Worm (Caenorhabditis elegans) whole organism, L4 larva: ENCODE measurements around the gene F38A5.6.

ENCODE experiments used
- D1046.2 ChIP-seq: fragments of 200-800 bp; sonication (Bioruptor generic); IDR thresholded peaks from 2 replicates; pipeline ENCODE4 v1.3.6; 2022; ENCODE audit warnings: missing genetic modification characterization, missing compliant biosample characterization
- F37D6.2 ChIP-seq: sonication (generic microtip); optimal IDR thresholded peaks from 2 replicates; lab custom pipeline; 2016; ENCODE audit warnings: mild to moderate bottlenecking, missing genetic modification characterization, missing compliant biosample characterization
- F49E8.2 ChIP-seq: sonication (generic microtip); optimal IDR thresholded peaks from 2 replicates; lab custom pipeline; 2016; ENCODE audit warnings: missing compliant biosample characterization, mild to moderate bottlenecking, missing genetic modification characterization, borderline replicate concordance
- Y5F2A.4 ChIP-seq: fragments of 200-800 bp; sonication (Bioruptor generic); optimal IDR thresholded peaks from 2 replicates; lab custom pipeline; 2018; ENCODE audit warnings: mild to moderate bottlenecking, missing genetic modification characterization, missing compliant biosample characterization
- ZK337.2 ChIP-seq: fragments of 200-800 bp; sonication (Bioruptor generic); IDR thresholded peaks from 2 replicates; pipeline ENCODE4 v1.3.6; 2022; ENCODE audit warnings: missing genetic modification reagents, missing genetic modification characterization, missing compliant biosample characterization
- aly-2 ChIP-seq: sonication (generic microtip); optimal IDR thresholded peaks from 2 replicates; lab custom pipeline; 2018; ENCODE audit warnings: missing biosample characterization, missing genetic modification characterization
- cey-2 ChIP-seq: sonication (generic microtip); optimal IDR thresholded peaks from 3 replicates; lab custom pipeline; 2017; ENCODE audit warnings: missing genetic modification characterization, mild to moderate bottlenecking, missing compliant biosample characterization, antibody characterized with exemption, borderline replicate concordance; ENCODE audit not compliant: insufficient read depth
- daf-16 ChIP-seq, 3 experiments: sonication (generic microtip); optimal IDR thresholded peaks; 2 replicates each; lab custom pipeline; 2016 to 2017; ENCODE audit warnings: missing genetic modification characterization in 3 of 3, missing genetic modification reagents in 3 of 3, mild to moderate bottlenecking in 2 of 3, missing compliant biosample characterization in 2 of 3, missing biosample characterization in 1 of 3, moderate library complexity in 1 of 3
- dmd-6 ChIP-seq: fragments of 200-800 bp; sonication (Bioruptor generic); IDR thresholded peaks from 2 replicates; pipeline ENCODE4 v1.3.6; 2022; ENCODE audit warnings: missing genetic modification reagents, missing genetic modification characterization, missing compliant biosample characterization
- dmd-9 ChIP-seq: fragments of 200-800 bp; sonication (Bioruptor generic); IDR thresholded peaks from 2 replicates; pipeline ENCODE4 v1.3.6; 2022; ENCODE audit warnings: missing genetic modification reagents, missing genetic modification characterization, missing compliant biosample characterization
- dpl-1 ChIP-seq: fragments of 150-350 bp; optimal IDR thresholded peaks from 2 replicates; lab custom pipeline; 2014; ENCODE audit warnings: missing biosample characterization, missing genetic modification reagents, missing genetic modification characterization
- dve-1 ChIP-seq: sonication (generic microtip); optimal IDR thresholded peaks from 2 replicates; lab custom pipeline; 2017; ENCODE audit warnings: antibody characterized with exemption, mild to moderate bottlenecking, missing genetic modification characterization, missing compliant biosample characterization; ENCODE audit not compliant: insufficient read depth
- hlh-11 ChIP-seq: fragments of 200-800 bp; sonication (Bioruptor generic); optimal IDR thresholded peaks from 2 replicates; lab custom pipeline; 2018; ENCODE audit warnings: mild to moderate bottlenecking, missing genetic modification characterization, missing compliant biosample characterization
- hlh-30 ChIP-seq: sonication (generic microtip); optimal IDR thresholded peaks from 2 replicates; lab custom pipeline; 2017; ENCODE audit warnings: antibody characterized with exemption, mild to moderate bottlenecking, missing genetic modification characterization, missing compliant biosample characterization; ENCODE audit not compliant: insufficient read depth
- hmg-1.1 ChIP-seq: fragments of 200-800 bp; sonication (Bioruptor generic); IDR thresholded peaks from 2 replicates; pipeline ENCODE4 v1.3.6; 2022; ENCODE audit warnings: missing genetic modification reagents, missing genetic modification characterization, missing compliant biosample characterization
- jun-1 ChIP-seq: fragments of 150-350 bp; optimal IDR thresholded peaks from 2 replicates; lab custom pipeline; 2014; ENCODE audit warnings: missing biosample characterization, missing genetic modification reagents, missing genetic modification characterization
- lin-38 ChIP-seq: fragments of 200-800 bp; sonication (Bioruptor generic); IDR thresholded peaks from 2 replicates; pipeline ENCODE4 v1.3.6; 2022; ENCODE audit warnings: missing genetic modification reagents, missing genetic modification characterization, missing compliant biosample characterization
- lin-39 ChIP-seq: fragments of 150-350 bp; optimal IDR thresholded peaks from 2 replicates; lab custom pipeline; 2014; ENCODE audit warnings: missing biosample characterization, missing genetic modification reagents, missing genetic modification characterization
- lsy-2 ChIP-seq, 2 experiments: fragments of 150-350 bp in 1 of 2; sonication (generic microtip) in 1 of 2; optimal IDR thresholded peaks; 2 replicates each; lab custom pipeline; 2014 to 2017; ENCODE audit warnings: missing biosample characterization in 2 of 2, missing genetic modification characterization in 2 of 2
- madf-5 ChIP-seq, 2 experiments: fragments of 200-800 bp; sonication (Bioruptor generic); IDR thresholded peaks; 2 replicates each; pipeline ENCODE4 v1.3.6; 2022; ENCODE audit warnings: missing compliant biosample characterization in 2 of 2, missing genetic modification characterization in 2 of 2
- mdt-29 ChIP-seq: fragments of 200-800 bp; sonication (Bioruptor generic); IDR thresholded peaks from 2 replicates; pipeline ENCODE4 v1.3.6; 2022; ENCODE audit warnings: missing genetic modification reagents, missing genetic modification characterization, missing compliant biosample characterization
- mep-1 ChIP-seq: fragments of 150-350 bp; sonication (generic microtip); optimal IDR thresholded peaks from 3 replicates; lab custom pipeline; 2014; ENCODE audit warnings: missing biosample characterization, missing genetic modification characterization
- mxl-2 ChIP-seq: fragments of 200-800 bp; sonication (Bioruptor generic); conservative IDR thresholded peaks from 2 replicates; pipeline ENCODE4 v1.3.6; 2022; ENCODE audit warnings: missing genetic modification reagents, missing genetic modification characterization, missing compliant biosample characterization
- nhr-11 ChIP-seq: fragments of 150-350 bp; optimal IDR thresholded peaks from 2 replicates; lab custom pipeline; 2014; ENCODE audit warnings: missing biosample characterization, missing genetic modification characterization
- nhr-237 ChIP-seq: sonication (generic microtip); optimal IDR thresholded peaks from 2 replicates; lab custom pipeline; 2017; ENCODE audit warnings: missing biosample characterization, missing genetic modification characterization
- nhr-28 ChIP-seq: fragments of 150-350 bp; optimal IDR thresholded peaks from 2 replicates; lab custom pipeline; 2014; ENCODE audit warnings: missing biosample characterization, missing genetic modification characterization
- nhr-42 ChIP-seq: fragments of 200-800 bp; sonication (Bioruptor generic); IDR thresholded peaks from 2 replicates; pipeline ENCODE4 v1.3.6; 2022; ENCODE audit warnings: missing genetic modification characterization, missing compliant biosample characterization
- nhr-48 ChIP-seq: sonication (generic microtip); optimal IDR thresholded peaks from 2 replicates; lab custom pipeline; 2016; ENCODE audit warnings: mild to moderate bottlenecking, missing genetic modification characterization, missing compliant biosample characterization
- nhr-6 ChIP-seq: fragments of 150-350 bp; optimal IDR thresholded peaks from 2 replicates; lab custom pipeline; 2014; ENCODE audit warnings: missing biosample characterization, missing genetic modification characterization
- pha-4 ChIP-seq, 2 experiments: fragments of 150-350 bp in 1 of 2; fragments of 200-800 bp in 1 of 2; sonication (Bioruptor generic) in 1 of 2; IDR thresholded peaks in 1 of 2; optimal IDR thresholded peaks in 1 of 2; 2 replicates each; pipeline versions ENCODE4 v1.3.6 to Lab custom; 2014 to 2022; ENCODE audit warnings: missing genetic modification characterization in 2 of 2, missing genetic modification reagents in 2 of 2, missing biosample characterization in 1 of 2, missing compliant biosample characterization in 1 of 2
- set-16 ChIP-seq: fragments of 200-800 bp; sonication (Bioruptor generic); IDR thresholded peaks from 2 replicates; pipeline ENCODE4 v1.3.6; 2022; ENCODE audit warnings: missing genetic modification reagents, missing genetic modification characterization, missing compliant biosample characterization
- skn-1 ChIP-seq: fragments of 150-350 bp; optimal IDR thresholded peaks from 2 replicates; lab custom pipeline; 2014; ENCODE audit warnings: missing biosample characterization, missing genetic modification characterization
- snpc-1.2 ChIP-seq: fragments of 200-800 bp; sonication (Bioruptor generic); IDR thresholded peaks from 2 replicates; pipeline ENCODE4 v1.3.6; 2022; ENCODE audit warnings: missing genetic modification reagents, missing genetic modification characterization, missing compliant biosample characterization
- spr-1 ChIP-seq: sonication (generic microtip); optimal IDR thresholded peaks from 2 replicates; lab custom pipeline; 2016; ENCODE audit warnings: mild to moderate bottlenecking, missing genetic modification characterization, missing compliant biosample characterization
- spr-3 ChIP-seq: fragments of 200-800 bp; sonication (Bioruptor generic); optimal IDR thresholded peaks from 2 replicates; lab custom pipeline; 2018; ENCODE audit warnings: mild to moderate bottlenecking, missing genetic modification characterization, missing compliant biosample characterization
- unc-62 ChIP-seq, 3 experiments: fragments of 150-350 bp in 1 of 3; sonication (generic microtip); optimal IDR thresholded peaks in 2 of 3; peaks in 1 of 3; 1 replicate in 1 of 3; 2 replicates in 2 of 3; lab custom pipeline; 2014 to 2017; ENCODE audit warnings: missing biosample characterization in 3 of 3, missing genetic modification characterization in 3 of 3, missing genetic modification reagents in 3 of 3, missing genotype in 1 of 3

Gene F38A5.6

DNA sequence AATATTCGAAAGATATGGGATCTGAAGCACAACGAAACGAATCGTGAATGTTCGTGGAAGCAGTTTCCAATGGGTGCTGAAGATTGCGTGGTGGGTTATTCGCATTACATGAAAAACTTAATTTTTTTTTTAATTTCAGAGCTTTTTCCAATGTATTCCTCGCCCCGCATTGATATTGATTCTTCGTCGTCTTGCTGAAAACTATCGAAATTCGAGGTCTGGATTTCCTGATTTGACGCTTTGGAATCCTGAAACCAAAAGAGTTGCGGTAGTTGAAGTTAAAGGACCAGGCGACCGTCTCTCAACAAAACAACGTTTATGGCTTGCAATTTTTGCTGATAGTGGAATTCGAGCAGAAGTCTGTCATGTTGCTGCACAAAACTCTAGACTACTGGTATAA lies 45.2 kb downstream of the F38A5.6 start:
- TF ChIP-seq cey-2 (tag; lab: Kevin White, UChicago) (no peak), lsy-2 (tag; optimal IDR thresholded peaks at IDR 0.05; lab: Kevin White, UChicago) (no peak), spr-1 (tag; lab: Kevin White, UChicago) (no peak), jun-1 (tag; lab: Kevin White, UChicago) (no peak), nhr-42 (GFP tag; lab: Robert Waterston, UW) (0 out of 2 replicates have a peak, but pooled peaks have one; percentile 15), dve-1 (peak; percentile 1), nhr-48 (no peak), daf-16 (GFP tag; optimal IDR thresholded peaks at IDR 0.05; lab: Kevin White, UChicago) (no peak), daf-16 (tag; optimal IDR thresholded peaks at IDR 0.05; lab: Kevin White, UChicago) (peak; percentile 79), mdt-29 (0 out of 2 replicates have a peak, but pooled peaks have one; percentile 18), nhr-237 (tag; lab: Kevin White, UChicago) (no peak), hlh-11 (peak; percentile 11)

DNA sequence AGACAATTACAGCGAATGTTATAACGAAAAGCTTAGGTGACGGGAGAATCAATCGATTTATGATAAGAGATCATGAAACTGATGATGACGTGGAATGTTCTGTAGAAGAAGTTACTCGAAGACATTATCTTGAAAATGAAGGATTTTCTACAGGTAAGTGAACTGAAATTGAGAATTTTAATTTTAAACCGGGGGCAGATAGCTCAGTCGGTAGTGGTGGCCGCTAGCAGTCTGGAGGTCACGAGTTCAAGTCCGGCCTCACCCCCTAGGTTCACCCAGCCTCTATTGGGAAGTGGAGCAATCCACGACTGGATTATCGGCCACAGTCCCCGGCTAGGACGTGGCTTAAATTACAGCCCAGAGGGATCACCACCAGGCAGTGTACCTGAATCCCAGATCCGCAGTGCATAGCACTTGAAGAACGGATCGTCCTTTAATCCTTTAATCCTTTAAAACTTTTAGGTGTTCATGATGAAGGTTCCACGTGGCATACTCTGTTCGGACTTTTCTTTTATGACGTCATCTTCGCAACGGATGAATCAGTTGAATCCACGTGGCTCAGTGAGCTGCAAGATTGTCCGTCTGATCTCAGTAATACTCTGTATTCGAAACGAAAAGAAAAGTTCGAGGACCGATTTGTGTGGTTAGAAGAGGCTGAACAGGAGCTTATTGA lies 45.7 kb downstream of the F38A5.6 start:
- peak; percentile 11; the same call in 1 of the 2 replicates for TF ChIP-seq set-16 (GFP tag; lab: Robert Waterston, UW)
- peak; percentile 59; the same call in 1 of the 2 replicates for TF ChIP-seq snpc-1.2 (GFP tag; lab: Robert Waterston, UW)

DNA sequence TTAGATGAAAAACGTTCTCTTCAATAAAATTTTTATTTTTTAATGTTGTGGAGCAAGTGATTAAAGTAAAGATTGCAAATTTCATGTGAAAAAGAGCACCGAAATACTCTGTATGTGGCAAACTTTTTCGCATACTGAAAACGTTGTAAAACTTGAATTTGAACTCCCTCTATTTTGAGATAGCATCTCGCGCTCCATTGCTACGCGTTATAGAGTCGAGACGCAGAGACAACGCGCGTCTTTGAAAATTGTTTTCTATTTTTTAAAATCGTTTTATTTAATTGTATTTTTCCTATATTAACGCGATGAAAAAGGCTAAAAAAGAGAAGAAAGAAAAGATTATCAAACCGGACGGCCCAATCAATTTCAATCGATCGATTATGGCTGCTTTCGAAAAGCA lies 48.6 kb downstream of the F38A5.6 start, which contains the start of gene fan-1:
TSS of gene fan-1 (plus strand) at position 78 of the 400 bp plus-strand sequence.
- TF ChIP-seq mep-1 (tag; lab: Kevin White, UChicago) (peak; percentile 28), dve-1 (peak; percentile 60), lsy-2 (tag; optimal IDR thresholded peaks at IDR 0.05; lab: Kevin White, UChicago) (peak in 1 of 2 experiments; percentile 70), hmg-1.1 (GFP tag; lab: Robert Waterston, UW) (peak; percentile 51), madf-5 (GFP tag; IDR thresholded peaks at IDR 0.05; lab: Robert Waterston, UW) (no peak), D1046.2 (GFP tag; lab: Robert Waterston, UW) (no peak), pha-4 (GFP tag; IDR thresholded peaks at IDR 0.05; lab: Robert Waterston, UW) (no peak), pha-4 (tag; optimal IDR thresholded peaks at IDR 0.05; lab: Kevin White, UChicago) (no peak), aly-2 (no peak), nhr-6 (peak; percentile 53), skn-1 (no peak), hlh-30 (tag; lab: Kevin White, UChicago) (peak; percentile 19), nhr-42 (GFP tag; lab: Robert Waterston, UW) (0 out of 2 replicates have a peak, but pooled peaks have one; percentile 30), F49E8.2 (tag; lab: Kevin White, UChicago) (no peak), dpl-1 (GFP tag; lab: Kevin White, UChicago) (peak; percentile 94), lin-38 (GFP tag; lab: Robert Waterston, UW) (peak; percentile 91), F37D6.2 (peak; percentile 2), nhr-28 (tag; lab: Kevin White, UChicago) (no peak), spr-3 (no peak), snpc-1.2 (GFP tag; lab: Robert Waterston, UW) (peak; percentile 57; the same call in 1 of the 2 replicates), Y5F2A.4 (GFP tag; lab: Kevin White, UChicago) (no peak), nhr-11 (tag; lab: Kevin White, UChicago) (no peak), unc-62 (GFP tag; optimal IDR thresholded peaks at IDR 0.05 in 1 of 2; lab: Kevin White, UChicago) (peak in 1 of 2 experiments; percentile 79), unc-62 (tag; optimal IDR thresholded peaks at IDR 0.05; lab: Kevin White, UChicago) (no peak), dmd-6 (GFP tag; lab: Robert Waterston, UW) (no peak), ZK337.2 (GFP tag; lab: Robert Waterston, UW) (no peak), dmd-9 (no peak), mxl-2 (GFP tag; lab: Robert Waterston, UW) (no peak), lin-39 (tag; lab: Kevin White, UChicago) (no peak)
